Worm (Caenorhabditis elegans): ENCODE results near the gene Y73C8B.3.
A peak's percentile ranks its signal among the peaks of the same experiment; 100 is the strongest.

Y73C8B.3 gene

DNA sequence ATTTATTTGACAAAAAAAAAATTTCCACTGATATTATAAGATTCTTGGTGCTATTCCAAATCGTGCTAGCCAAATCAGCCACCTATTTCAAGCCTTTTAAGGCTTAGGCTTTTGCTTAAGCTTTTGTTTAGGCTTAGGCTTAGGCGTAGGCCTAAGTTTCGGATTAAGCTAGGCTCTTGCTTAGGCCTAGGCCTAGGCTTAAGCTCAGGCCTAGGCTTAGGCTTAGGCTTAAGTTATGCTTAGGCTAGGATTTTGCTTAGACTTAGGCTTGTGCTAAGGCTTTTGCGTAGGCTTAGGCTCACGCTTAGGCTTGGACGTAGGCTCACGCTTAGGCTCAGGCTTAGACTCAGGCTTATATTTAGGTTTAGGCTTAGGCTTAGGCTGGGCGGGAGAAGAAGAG is 37.1 kb upstream of the Y73C8B.3 start:
- TF ChIP-seq blmp-1 (tag; optimal IDR thresholded peaks at IDR 0.05) (no peak), ceh-43 (GFP tag; optimal IDR thresholded peaks at IDR 0.05) (no peak), unc-120 (tag; optimal IDR thresholded peaks at IDR 0.05; ENCODE audit: poor library complexity, severe bottlenecking) (no peak), tbx-8 (GFP tag; optimal IDR thresholded peaks at IDR 0.05) (no peak), elt-3 (tag; optimal IDR thresholded peaks at IDR 0.05) (no peak), pha-4 (tag; optimal IDR thresholded peaks at IDR 0.05) (no peak), lin-13 (tag; optimal IDR thresholded peaks at IDR 0.05) (no peak), sem-2 (GFP tag; optimal IDR thresholded peaks at IDR 0.05) (no peak), unc-39 (tag; optimal IDR thresholded peaks at IDR 0.05) (no peak), M03D4.4 (tag; optimal IDR thresholded peaks at IDR 0.05) (no peak), lsy-2 (tag; optimal IDR thresholded peaks at IDR 0.05) (no peak), mab-5 (tag; optimal IDR thresholded peaks at IDR 0.05) (no peak)

DNA sequence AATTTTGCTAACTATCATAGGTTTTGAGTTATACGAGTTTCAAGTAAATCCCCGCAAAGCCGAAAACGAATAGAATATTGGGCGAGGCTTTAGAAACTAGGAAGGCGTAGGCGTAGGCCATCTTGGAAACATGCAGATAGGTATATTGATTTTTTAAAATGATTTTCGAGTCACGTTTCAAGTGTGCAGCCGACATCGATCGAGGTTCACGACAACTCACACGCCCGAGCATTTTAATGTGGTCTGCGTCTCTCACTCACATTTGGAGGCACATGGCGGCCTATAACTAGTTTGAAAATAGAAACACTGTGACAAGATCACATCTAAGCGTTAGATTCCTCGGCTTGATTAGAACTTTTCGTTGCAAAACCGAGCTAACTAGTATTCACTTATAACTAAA is 34.3 kb upstream of the Y73C8B.3 start, which contains the start of gene K08D9.2:
Gene K08D9.2, plus strand, starts transcription at position 301 of the 400 bp plus-strand sequence.
- TF ChIP-seq ceh-83 (GFP tag; optimal IDR thresholded peaks at IDR 0.05) (no peak), bed-3 (GFP tag; optimal IDR thresholded peaks at IDR 0.05) (no peak), drap-1 (GFP tag; optimal IDR thresholded peaks at IDR 0.05) (no peak), flh-1 (GFP tag; optimal IDR thresholded peaks at IDR 0.05) (no peak), ham-2 (GFP tag; optimal IDR thresholded peaks at IDR 0.05) (no peak), elt-3 (tag; optimal IDR thresholded peaks at IDR 0.05) (no peak), tbx-8 (GFP tag; optimal IDR thresholded peaks at IDR 0.05) (no peak), lin-32 (GFP tag; optimal IDR thresholded peaks at IDR 0.05) (no peak), hlh-1 (tag; optimal IDR thresholded peaks at IDR 0.05) (no peak), unc-120 (tag; optimal IDR thresholded peaks at IDR 0.05; ENCODE audit: poor library complexity, severe bottlenecking) (no peak), nhr-76 (tag; optimal IDR thresholded peaks at IDR 0.05) (no peak), snpc-4 (tag; optimal IDR thresholded peaks at IDR 0.05) (no peak), mls-2 (tag; optimal IDR thresholded peaks at IDR 0.05) (no peak), ztf-11 (tag; optimal IDR thresholded peaks at IDR 0.05) (no peak), sptf-1 (tag; optimal IDR thresholded peaks at IDR 0.05) (no peak), zip-8 (tag; optimal IDR thresholded peaks at IDR 0.05) (no peak), pha-4 (tag; optimal IDR thresholded peaks at IDR 0.05) (no peak), lsy-2 (tag; optimal IDR thresholded peaks at IDR 0.05) (no peak), nhr-237 (tag; optimal IDR thresholded peaks at IDR 0.05) (no peak), sem-2 (GFP tag; optimal IDR thresholded peaks at IDR 0.05) (no peak)

DNA sequence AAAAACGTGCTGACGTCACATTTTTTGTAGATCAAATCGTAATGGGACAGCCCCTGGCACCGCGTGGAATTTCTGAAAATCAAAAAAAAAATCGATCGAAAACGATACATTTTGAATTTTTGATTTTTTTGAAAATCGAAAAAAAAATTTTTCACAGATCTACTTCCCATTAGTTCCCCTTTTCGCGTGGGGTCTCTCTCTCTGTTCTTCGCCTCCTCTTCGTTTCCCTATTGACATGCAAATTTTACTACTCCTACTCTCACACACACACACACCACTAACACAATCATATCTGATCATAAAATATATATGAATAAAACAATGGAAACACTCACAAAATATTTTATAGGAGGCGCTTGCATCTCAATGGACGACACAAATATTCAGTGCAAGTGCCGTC is 25.6 kb upstream of the Y73C8B.3 start:
- TF ChIP-seq ceh-43 (GFP tag; optimal IDR thresholded peaks at IDR 0.05) (no peak), snpc-4 (tag; optimal IDR thresholded peaks at IDR 0.05) (no peak), lsy-2 (tag; optimal IDR thresholded peaks at IDR 0.05) (no peak), ceh-83 (GFP tag; optimal IDR thresholded peaks at IDR 0.05) (no peak), nhr-28 (tag; optimal IDR thresholded peaks at IDR 0.05) (no peak), sptf-1 (tag; optimal IDR thresholded peaks at IDR 0.05) (no peak)

DNA sequence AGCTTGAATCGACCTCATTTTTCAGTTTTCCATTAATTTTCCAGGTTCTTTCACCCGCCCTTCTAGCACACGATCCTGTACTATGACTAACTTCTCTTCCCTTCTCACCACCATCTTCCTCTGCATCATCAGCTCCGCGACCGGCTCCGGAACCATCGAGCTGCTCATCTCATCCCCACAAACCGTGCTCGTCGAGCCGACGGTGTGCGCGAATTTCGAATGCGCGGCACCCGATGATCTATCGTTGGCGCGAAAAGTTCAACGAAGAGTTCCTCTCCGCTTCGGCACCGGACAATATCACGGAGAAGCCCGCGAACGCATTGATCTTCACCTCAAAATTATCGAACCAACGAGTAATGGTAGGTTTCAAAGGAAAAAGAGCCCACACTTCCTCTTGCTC is 17.1 kb upstream of the Y73C8B.3 start, which contains the start of gene apx-1:
Gene apx-1, plus strand, starts transcription at position 50 of the 400 bp plus-strand sequence.
- TF ChIP-seq drap-1 (GFP tag; optimal IDR thresholded peaks at IDR 0.05) (no peak), hlh-1 (tag; optimal IDR thresholded peaks at IDR 0.05) (no peak), ztf-11 (tag; optimal IDR thresholded peaks at IDR 0.05) (no peak), ces-1 (GFP tag; optimal IDR thresholded peaks at IDR 0.05) (no peak), nhr-237 (tag; optimal IDR thresholded peaks at IDR 0.05) (no peak)

DNA sequence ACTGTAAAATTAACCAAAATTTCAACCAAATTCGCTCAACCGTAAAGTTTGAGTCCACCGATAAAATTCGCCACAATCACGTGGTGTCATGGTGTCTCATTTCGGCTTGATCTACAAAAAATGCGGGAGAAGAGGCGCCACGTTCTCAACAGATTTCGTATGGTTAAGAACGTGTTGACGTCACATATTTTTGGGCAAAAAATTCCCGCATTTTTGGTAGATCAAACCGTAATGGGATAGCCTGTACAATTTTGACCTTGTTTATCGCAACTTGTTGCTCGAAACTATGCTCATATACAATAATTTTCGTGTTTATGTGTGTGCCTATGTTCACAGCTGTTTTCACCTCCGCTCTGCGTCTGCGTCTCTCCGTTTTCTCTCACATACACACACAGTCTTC is 15.9 kb upstream of the Y73C8B.3 start:
- TF ChIP-seq hlh-1 (tag; optimal IDR thresholded peaks at IDR 0.05) (peak; percentile 51), bed-3 (GFP tag; optimal IDR thresholded peaks at IDR 0.05) (no peak)

DNA sequence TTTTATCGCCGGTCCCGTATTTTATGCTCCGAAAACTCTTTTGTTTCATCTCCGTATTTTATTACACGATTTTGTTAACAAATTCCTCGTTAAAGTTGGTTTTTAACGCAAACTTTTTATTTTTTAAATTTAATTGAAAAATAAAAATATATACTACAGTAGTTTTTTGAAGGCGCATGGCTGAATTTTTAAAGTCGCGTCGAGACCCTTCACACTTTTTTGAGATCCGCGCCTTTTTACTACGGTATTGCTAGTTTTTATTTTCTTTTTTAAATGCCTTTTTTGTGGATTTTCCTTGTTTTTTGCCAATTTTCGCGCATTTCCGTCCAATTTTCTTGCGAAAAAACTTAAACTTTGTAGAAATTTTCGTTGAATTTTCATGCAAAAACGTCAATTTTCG is 11.4 kb upstream of the Y73C8B.3 start:
- TF ChIP-seq nhr-12 (tag; optimal IDR thresholded peaks at IDR 0.05) (no peak), unc-120 (tag; optimal IDR thresholded peaks at IDR 0.05; ENCODE audit: poor library complexity, severe bottlenecking) (no peak), snpc-4 (tag; optimal IDR thresholded peaks at IDR 0.05) (no peak), nhr-237 (tag; optimal IDR thresholded peaks at IDR 0.05) (no peak), cnd-1 (tag; optimal IDR thresholded peaks at IDR 0.05) (no peak), unc-62 (GFP tag; optimal IDR thresholded peaks at IDR 0.05) (no peak), flh-1 (GFP tag; optimal IDR thresholded peaks at IDR 0.05) (no peak), sptf-1 (tag; optimal IDR thresholded peaks at IDR 0.05) (no peak), blmp-1 (tag; optimal IDR thresholded peaks at IDR 0.05) (no peak)
